Fruit fly (Drosophila melanogaster): Measurements from ENCODE around the gene Neos.
A peak's percentile ranks its signal among the peaks of the same experiment; 100 is the strongest.

The Neos gene

dm6 chr3L:7250469-7250868 lies 9.0 kb downstream of the Neos start, which contains the start of gene MED4:
Gene MED4, minus strand, starts transcription at chr3L:7250527.
- TF ChIP-seq Mnt (GFP tag; optimal IDR thresholded peaks at IDR 0.05) (peak; percentile 43), CG12768 (GFP tag; optimal IDR thresholded peaks at IDR 0.05) (peak; percentile 41), Crg-1 (GFP tag; optimal IDR thresholded peaks at IDR 0.05) (peak; percentile 18), CG33017 (tag; optimal IDR thresholded peaks at IDR 0.05) (no peak), cic (GFP tag; optimal IDR thresholded peaks at IDR 0.05) (no peak), cnc (optimal IDR thresholded peaks at IDR 0.05) (no peak), CG1620 (GFP tag; optimal IDR thresholded peaks at IDR 0.05) (peak; percentile 38), tj (GFP tag; optimal IDR thresholded peaks at IDR 0.05) (peak; percentile 20), kay (GFP tag; ENCODE audit: borderline replicate concordance) (no peak), Clk (GFP tag; optimal IDR thresholded peaks at IDR 0.05) (peak; percentile 5), CG7045 (GFP tag; optimal IDR thresholded peaks at IDR 0.05) (peak; percentile 45), CG11617 (GFP tag; optimal IDR thresholded peaks at IDR 0.05) (peak; percentile 24), Hr96 (GFP tag; optimal IDR thresholded peaks at IDR 0.05) (peak; percentile 17), ovo (GFP tag; optimal IDR thresholded peaks at IDR 0.05) (no peak), CG5204 (GFP tag; optimal IDR thresholded peaks at IDR 0.05) (no peak), bab1 (GFP tag; optimal IDR thresholded peaks at IDR 0.05) (peak; percentile 67), CG7101 (tag; optimal IDR thresholded peaks at IDR 0.05) (peak; percentile 50), CG14711 (tag; optimal IDR thresholded peaks at IDR 0.05) (peak; percentile 16), toe (GFP tag; optimal IDR thresholded peaks at IDR 0.05) (peak; percentile 51), pad (GFP tag; optimal IDR thresholded peaks at IDR 0.05) (peak; percentile 17)

- no peak for TF ChIP-seq CG14711 (tag; optimal IDR thresholded peaks at IDR 0.05)
- TF ChIP-seq CG7101 (tag; optimal IDR thresholded peaks at IDR 0.05) = no peak
- no peak for TF ChIP-seq ovo (GFP tag; optimal IDR thresholded peaks at IDR 0.05)
- no peak for TF ChIP-seq Hr96 (GFP tag; optimal IDR thresholded peaks at IDR 0.05)
- no peak for TF ChIP-seq CG1620 (GFP tag; optimal IDR thresholded peaks at IDR 0.05)
- TF ChIP-seq Crg-1 (GFP tag; optimal IDR thresholded peaks at IDR 0.05) = no peak
- no peak for TF ChIP-seq Mnt (GFP tag; optimal IDR thresholded peaks at IDR 0.05)
- TF ChIP-seq cnc (optimal IDR thresholded peaks at IDR 0.05) = no peak
- TF ChIP-seq CG12768 (GFP tag; optimal IDR thresholded peaks at IDR 0.05) = no peak
- no peak for TF ChIP-seq toe (GFP tag; optimal IDR thresholded peaks at IDR 0.05)
- TF ChIP-seq CG33017 (tag; optimal IDR thresholded peaks at IDR 0.05) = no peak
- no peak for TF ChIP-seq pad (GFP tag; optimal IDR thresholded peaks at IDR 0.05)
- TF ChIP-seq CG5204 (GFP tag; optimal IDR thresholded peaks at IDR 0.05) = no peak
Observed at dm6 chr3L:7254724-7255123, 13.3 kb downstream of the Neos start.

dm6 chr3L:7258267-7258666 lies 16.8 kb downstream of the Neos start:
- TF ChIP-seq Hr96 (GFP tag; optimal IDR thresholded peaks at IDR 0.05) (no peak), CG11617 (GFP tag; optimal IDR thresholded peaks at IDR 0.05) (no peak), CG12768 (GFP tag; optimal IDR thresholded peaks at IDR 0.05) (no peak)

- TF ChIP-seq toe (GFP tag; optimal IDR thresholded peaks at IDR 0.05) (no peak), CG1620 (GFP tag; optimal IDR thresholded peaks at IDR 0.05) (no peak), cnc (optimal IDR thresholded peaks at IDR 0.05) (no peak), Clk (GFP tag; optimal IDR thresholded peaks at IDR 0.05) (no peak), CG7045 (GFP tag; optimal IDR thresholded peaks at IDR 0.05) (no peak), kay (GFP tag; ENCODE audit: borderline replicate concordance) (no peak), Crg-1 (GFP tag; optimal IDR thresholded peaks at IDR 0.05) (no peak), CG7101 (tag; optimal IDR thresholded peaks at IDR 0.05) (no peak), pad (GFP tag; optimal IDR thresholded peaks at IDR 0.05) (no peak), tj (GFP tag; optimal IDR thresholded peaks at IDR 0.05) (no peak), CG12768 (GFP tag; optimal IDR thresholded peaks at IDR 0.05) (no peak), CG5204 (GFP tag; optimal IDR thresholded peaks at IDR 0.05) (no peak), Mnt (GFP tag; optimal IDR thresholded peaks at IDR 0.05) (no peak), Hr96 (GFP tag; optimal IDR thresholded peaks at IDR 0.05) (no peak), CG14711 (tag; optimal IDR thresholded peaks at IDR 0.05) (no peak), ovo (GFP tag; optimal IDR thresholded peaks at IDR 0.05) (no peak), CG11617 (GFP tag; optimal IDR thresholded peaks at IDR 0.05) (no peak), CG33017 (tag; optimal IDR thresholded peaks at IDR 0.05) (no peak), bab1 (GFP tag; optimal IDR thresholded peaks at IDR 0.05) (no peak), cic (GFP tag; optimal IDR thresholded peaks at IDR 0.05) (no peak)
Observed at dm6 chr3L:7262471-7262870, 21.0 kb downstream of the Neos start.

- TF ChIP-seq tj (GFP tag; optimal IDR thresholded peaks at IDR 0.05) (peak; percentile 54), CG1620 (GFP tag; optimal IDR thresholded peaks at IDR 0.05) (no peak), Clk (GFP tag; optimal IDR thresholded peaks at IDR 0.05) (no peak), kay (GFP tag; ENCODE audit: borderline replicate concordance) (no peak), ovo (GFP tag; optimal IDR thresholded peaks at IDR 0.05) (peak; percentile 36), CG33017 (tag; optimal IDR thresholded peaks at IDR 0.05) (no peak), CG14711 (tag; optimal IDR thresholded peaks at IDR 0.05) (peak; percentile 4)
Observed at dm6 chr3L:7263757-7264516, 22.5 kb downstream of the Neos start, which contains the start of gene CG14830. Gene CG14830, minus strand, starts transcription at chr3L:7263920.

- TF ChIP-seq CG33017 (tag; optimal IDR thresholded peaks at IDR 0.05) = no peak
- TF ChIP-seq cic (GFP tag; optimal IDR thresholded peaks at IDR 0.05) = no peak
- TF ChIP-seq bab1 (GFP tag; optimal IDR thresholded peaks at IDR 0.05) = no peak
- TF ChIP-seq CG7101 (tag; optimal IDR thresholded peaks at IDR 0.05) = no peak
- TF ChIP-seq CG1620 (GFP tag; optimal IDR thresholded peaks at IDR 0.05) = no peak
- TF ChIP-seq CG11617 (GFP tag; optimal IDR thresholded peaks at IDR 0.05) = no peak
- TF ChIP-seq kay (GFP tag; ENCODE audit: borderline replicate concordance) = no peak
- no peak for TF ChIP-seq pad (GFP tag; optimal IDR thresholded peaks at IDR 0.05)
- no peak for TF ChIP-seq CG5204 (GFP tag; optimal IDR thresholded peaks at IDR 0.05)
Observed at dm6 chr3L:7283541-7283940, 42.1 kb downstream of the Neos start.
